Worm (Caenorhabditis elegans) whole organism, L3 larva: ENCODE data around the gene gldi-3.

Experiments used
- ZK546.5 ChIP-seq: sonication (generic microtip); optimal IDR thresholded peaks from 2 replicates; lab custom pipeline; 2017; ENCODE audit warnings: missing biosample characterization, missing genetic modification characterization
- aly-2 ChIP-seq: fragments of 150-350 bp; optimal IDR thresholded peaks from 2 replicates; lab custom pipeline; 2014; ENCODE audit warnings: missing biosample characterization, missing genetic modification characterization
- ama-1 ChIP-seq: fragments of 150-350 bp; optimal IDR thresholded peaks from 2 replicates; lab custom pipeline; 2018
- ceh-16 ChIP-seq: sonication (generic microtip); optimal IDR thresholded peaks from 2 replicates; lab custom pipeline; 2017; ENCODE audit warnings: missing biosample characterization, missing genetic modification characterization
- ceh-28 ChIP-seq: fragments of 150-350 bp; optimal IDR thresholded peaks from 2 replicates; lab custom pipeline; 2014; ENCODE audit warnings: missing biosample characterization, missing genetic modification reagents, missing genetic modification characterization
- ceh-82 ChIP-seq: fragments of 150-350 bp; optimal IDR thresholded peaks from 2 replicates; lab custom pipeline; 2014; ENCODE audit warnings: missing biosample characterization, missing genetic modification characterization
- ceh-9 ChIP-seq: sonication (generic microtip); optimal IDR thresholded peaks from 2 replicates; lab custom pipeline; 2018; ENCODE audit warnings: missing biosample characterization, missing genetic modification characterization
- daf-12 ChIP-seq: fragments of 150-350 bp; optimal IDR thresholded peaks from 2 replicates; lab custom pipeline; 2014; ENCODE audit warnings: missing biosample characterization, missing genetic modification reagents, missing genetic modification characterization
- egl-27 ChIP-seq: sonication (generic microtip); optimal IDR thresholded peaks from 4 replicates; lab custom pipeline; 2017; ENCODE audit warnings: missing biosample characterization, missing genetic modification reagents, missing genetic modification characterization
- egl-5 ChIP-seq: fragments of 150-350 bp; optimal IDR thresholded peaks from 2 replicates; lab custom pipeline; 2017; ENCODE audit warnings: missing biosample characterization, missing genetic modification reagents, missing genetic modification characterization, inconsistent platforms
- elt-1 ChIP-seq: fragments of 150-350 bp; optimal IDR thresholded peaks from 2 replicates; lab custom pipeline; 2014; ENCODE audit warnings: missing biosample characterization, missing genetic modification characterization
- elt-2 ChIP-seq: sonication (generic microtip); optimal IDR thresholded peaks from 2 replicates; lab custom pipeline; 2016; ENCODE audit warnings: missing genetic modification reagents, mild to moderate bottlenecking, missing genetic modification characterization, missing compliant biosample characterization
- elt-3 ChIP-seq, 3 experiments: fragments of 150-350 bp in 1 of 3; sonication (generic microtip) in 2 of 3; optimal IDR thresholded peaks; 2 replicates in 2 of 3; 4 replicates in 1 of 3; lab custom pipeline; 2014 to 2017; ENCODE audit warnings: missing biosample characterization in 3 of 3, missing genetic modification characterization in 3 of 3
- eor-1 ChIP-seq, 2 experiments: fragments of 150-350 bp; optimal IDR thresholded peaks; 2 replicates each; lab custom pipeline; 2014 to 2018; ENCODE audit warnings: missing biosample characterization in 2 of 2, missing genetic modification characterization in 2 of 2
- fkh-10 ChIP-seq: sonication (generic microtip); optimal IDR thresholded peaks from 2 replicates; lab custom pipeline; 2017; ENCODE audit warnings: missing biosample characterization, missing genetic modification reagents, missing genetic modification characterization
- fkh-2 ChIP-seq: fragments of 150-350 bp; optimal IDR thresholded peaks from 2 replicates; lab custom pipeline; 2014; ENCODE audit warnings: missing biosample characterization, missing genetic modification reagents, missing genetic modification characterization
- hmg-11 ChIP-seq: sonication (generic microtip); optimal IDR thresholded peaks from 2 replicates; lab custom pipeline; 2016; ENCODE audit warnings: missing genetic modification characterization, missing compliant biosample characterization
- jun-1 ChIP-seq: fragments of 150-350 bp; optimal IDR thresholded peaks from 2 replicates; lab custom pipeline; 2014; ENCODE audit warnings: missing biosample characterization, missing genetic modification reagents, missing genetic modification characterization
- lin-15B ChIP-seq: fragments of 150-350 bp; optimal IDR thresholded peaks from 2 replicates; lab custom pipeline; 2014; ENCODE audit warnings: missing biosample characterization, missing genetic modification characterization
- lin-39 ChIP-seq: fragments of 150-350 bp; optimal IDR thresholded peaks from 2 replicates; lab custom pipeline; 2018; ENCODE audit warnings: missing biosample characterization, missing genetic modification reagents, missing genetic modification characterization
- lsy-12 ChIP-seq: sonication (generic microtip); optimal IDR thresholded peaks from 2 replicates; lab custom pipeline; 2016; ENCODE audit warnings: mild to moderate bottlenecking, missing genetic modification characterization, missing compliant biosample characterization
- mdl-1 ChIP-seq: fragments of 150-350 bp; optimal IDR thresholded peaks from 2 replicates; lab custom pipeline; 2014; ENCODE audit warnings: missing biosample characterization, missing genetic modification characterization
- nfya-1 ChIP-seq: sonication (generic microtip); optimal IDR thresholded peaks from 2 replicates; lab custom pipeline; 2017; ENCODE audit warnings: missing genetic modification characterization, mild to moderate bottlenecking, missing compliant biosample characterization, antibody characterized with exemption, moderate library complexity; ENCODE audit not compliant: insufficient read depth
- nhr-11 ChIP-seq: fragments of 150-350 bp; optimal IDR thresholded peaks from 2 replicates; lab custom pipeline; 2014; ENCODE audit warnings: missing biosample characterization, missing genetic modification characterization
- nhr-23 ChIP-seq: fragments of 150-350 bp; optimal IDR thresholded peaks from 2 replicates; lab custom pipeline; 2014; ENCODE audit warnings: missing biosample characterization, missing genetic modification reagents, missing genetic modification characterization
- nhr-237 ChIP-seq: fragments of 150-350 bp; optimal IDR thresholded peaks from 2 replicates; lab custom pipeline; 2014; ENCODE audit warnings: missing biosample characterization, missing genetic modification characterization
- nhr-25 ChIP-seq: sonication (generic microtip); optimal IDR thresholded peaks from 2 replicates; lab custom pipeline; 2017; ENCODE audit warnings: missing biosample characterization, missing genetic modification characterization
- nhr-28 ChIP-seq: fragments of 150-350 bp; optimal IDR thresholded peaks from 2 replicates; lab custom pipeline; 2014; ENCODE audit warnings: missing biosample characterization, missing genetic modification characterization
- nhr-67 ChIP-seq: fragments of 150-350 bp; optimal IDR thresholded peaks from 2 replicates; lab custom pipeline; 2014; ENCODE audit warnings: missing biosample characterization, missing genetic modification characterization
- nhr-76 ChIP-seq: fragments of 150-350 bp; sonication (generic microtip); optimal IDR thresholded peaks from 5 replicates; lab custom pipeline; 2014; ENCODE audit warnings: missing biosample characterization, missing genetic modification characterization
- nhr-77 ChIP-seq: fragments of 150-350 bp; optimal IDR thresholded peaks from 2 replicates; lab custom pipeline; 2014; ENCODE audit warnings: missing biosample characterization, missing genetic modification characterization
- pha-4 ChIP-seq: fragments of 150-350 bp; optimal IDR thresholded peaks from 2 replicates; lab custom pipeline; 2014; ENCODE audit warnings: missing biosample characterization, missing genetic modification reagents, missing genetic modification characterization
- pqm-1 ChIP-seq: fragments of 150-350 bp; optimal IDR thresholded peaks from 2 replicates; lab custom pipeline; 2017; ENCODE audit warnings: missing biosample characterization, missing genetic modification characterization, inconsistent platforms
- sea-2 ChIP-seq: fragments of 150-350 bp; sonication (generic microtip); optimal IDR thresholded peaks from 4 replicates; lab custom pipeline; 2014; ENCODE audit warnings: missing biosample characterization, missing genetic modification reagents, missing genetic modification characterization
- snpc-4 ChIP-seq: fragments of 150-350 bp; optimal IDR thresholded peaks from 2 replicates; lab custom pipeline; 2014; ENCODE audit warnings: missing biosample characterization, missing genetic modification characterization
- tbx-2 ChIP-seq: sonication (generic microtip); optimal IDR thresholded peaks from 2 replicates; lab custom pipeline; 2016; ENCODE audit warnings: mild to moderate bottlenecking, missing genetic modification characterization, missing compliant biosample characterization
- unc-39 ChIP-seq: sonication (generic microtip); optimal IDR thresholded peaks from 4 replicates; lab custom pipeline; 2017; ENCODE audit warnings: missing biosample characterization, missing genetic modification characterization
- unc-62 ChIP-seq: fragments of 150-350 bp; sonication (generic microtip); optimal IDR thresholded peaks from 4 replicates; lab custom pipeline; 2014; ENCODE audit warnings: missing biosample characterization, missing genetic modification reagents, missing genetic modification characterization
- zag-1 ChIP-seq: fragments of 150-350 bp; optimal IDR thresholded peaks from 2 replicates; lab custom pipeline; 2014; ENCODE audit warnings: missing biosample characterization, missing genetic modification characterization
- ztf-4 ChIP-seq: fragments of 150-350 bp; optimal IDR thresholded peaks from 2 replicates; lab custom pipeline; 2014; ENCODE audit warnings: missing biosample characterization, missing genetic modification characterization

Gene gldi-3

DNA sequence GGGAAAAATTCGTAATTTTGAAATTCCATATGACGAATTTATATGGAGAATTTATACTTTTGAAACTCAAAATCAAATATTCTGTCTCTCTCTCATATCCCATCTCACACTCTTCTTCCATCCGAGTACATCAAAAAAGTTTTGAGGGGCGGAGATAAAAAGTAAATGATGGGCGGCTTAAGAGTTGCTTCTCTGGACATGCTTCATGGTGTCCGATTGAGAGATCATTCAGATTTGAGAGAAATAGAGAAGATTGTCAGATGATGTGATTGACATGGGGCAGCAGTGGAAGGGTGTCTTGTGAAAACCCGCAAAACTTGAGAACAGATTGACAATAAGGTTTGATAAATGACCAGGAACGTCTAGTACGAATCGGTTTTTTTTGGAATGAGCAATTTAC lies 35.8 kb upstream of the gldi-3 start:
- TF ChIP-seq ama-1 (lab: Kevin White, UChicago) (no peak), lin-39 (tag; lab: Kevin White, UChicago) (no peak), unc-39 (no peak), egl-5 (no peak), ztf-4 (tag; lab: Kevin White, UChicago) (no peak), ZK546.5 (no peak), nhr-11 (no peak), unc-62 (GFP tag; lab: Kevin White, UChicago) (peak; percentile 59), elt-2 (tag; lab: Kevin White, UChicago) (no peak), daf-12 (tag; lab: Kevin White, UChicago) (no peak), nhr-23 (tag; lab: Kevin White, UChicago) (no peak), nfya-1 (tag; lab: Kevin White, UChicago) (peak; percentile 1)

DNA sequence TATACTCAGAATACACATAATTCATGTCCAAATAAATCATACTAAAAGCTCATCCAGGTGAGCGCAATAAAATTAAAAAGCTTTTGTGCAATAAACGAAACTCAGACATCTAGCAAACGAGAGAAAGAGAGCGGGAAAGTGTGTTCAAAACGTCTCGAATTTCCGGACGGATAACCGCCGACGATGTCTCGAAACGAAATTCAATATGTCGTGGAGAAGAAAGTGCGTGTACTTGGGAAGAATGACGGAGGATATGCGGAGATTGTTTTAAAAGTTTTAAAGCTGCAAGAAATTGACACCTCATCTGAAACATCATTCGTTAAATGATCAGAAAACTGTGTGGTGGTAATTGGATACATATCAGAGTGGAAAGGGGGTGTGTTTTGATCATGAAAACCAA lies 34.8 kb upstream of the gldi-3 start:
- TF ChIP-seq elt-2 (tag; lab: Kevin White, UChicago) (no peak), egl-27 (tag; lab: Kevin White, UChicago) (no peak), pha-4 (tag; lab: Kevin White, UChicago) (no peak), fkh-10 (no peak), lin-15B (tag; lab: Kevin White, UChicago) (no peak), unc-39 (no peak), lin-39 (tag; lab: Kevin White, UChicago) (no peak), mdl-1 (tag; lab: Kevin White, UChicago) (no peak), daf-12 (tag; lab: Kevin White, UChicago) (no peak), sea-2 (GFP tag; lab: Kevin White, UChicago) (no peak), ceh-82 (tag; lab: Kevin White, UChicago) (no peak), tbx-2 (tag; lab: Kevin White, UChicago) (no peak), aly-2 (tag; lab: Kevin White, UChicago) (no peak), hmg-11 (tag; lab: Kevin White, UChicago) (no peak), unc-62 (GFP tag; lab: Kevin White, UChicago) (no peak), nhr-28 (tag; lab: Kevin White, UChicago) (no peak), nhr-25 (tag; lab: Kevin White, UChicago) (no peak), ceh-28 (tag; lab: Kevin White, UChicago) (no peak), ceh-16 (tag; lab: Kevin White, UChicago) (no peak)

DNA sequence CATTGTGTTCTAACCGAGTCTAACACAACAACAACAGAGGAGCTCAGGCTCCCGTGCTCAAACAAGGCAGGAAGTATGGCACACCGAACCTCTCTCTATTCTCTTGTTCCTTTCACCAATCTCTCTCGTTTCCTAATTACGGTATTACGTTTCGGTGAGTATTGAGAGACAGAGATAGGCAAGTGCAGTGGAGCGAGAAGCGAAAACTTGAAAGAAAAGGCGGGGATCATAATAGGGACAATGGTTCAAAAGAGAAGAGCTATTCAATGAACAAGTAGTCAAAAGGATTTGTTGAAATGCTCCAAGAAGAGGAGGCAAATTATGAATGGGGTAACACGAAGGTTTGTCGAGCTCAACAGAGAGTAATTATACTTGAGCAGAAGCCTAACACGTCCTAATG lies 33.4 kb upstream of the gldi-3 start:
- TF ChIP-seq nhr-25 (tag; lab: Kevin White, UChicago) (no peak), ceh-28 (tag; lab: Kevin White, UChicago) (no peak), mdl-1 (tag; lab: Kevin White, UChicago) (no peak), lin-15B (tag; lab: Kevin White, UChicago) (no peak), elt-1 (tag; lab: Kevin White, UChicago) (no peak), nhr-237 (tag; lab: Kevin White, UChicago) (no peak), ama-1 (lab: Kevin White, UChicago) (no peak), pha-4 (tag; lab: Kevin White, UChicago) (no peak), lsy-12 (no peak), daf-12 (tag; lab: Kevin White, UChicago) (no peak), fkh-10 (no peak)

DNA sequence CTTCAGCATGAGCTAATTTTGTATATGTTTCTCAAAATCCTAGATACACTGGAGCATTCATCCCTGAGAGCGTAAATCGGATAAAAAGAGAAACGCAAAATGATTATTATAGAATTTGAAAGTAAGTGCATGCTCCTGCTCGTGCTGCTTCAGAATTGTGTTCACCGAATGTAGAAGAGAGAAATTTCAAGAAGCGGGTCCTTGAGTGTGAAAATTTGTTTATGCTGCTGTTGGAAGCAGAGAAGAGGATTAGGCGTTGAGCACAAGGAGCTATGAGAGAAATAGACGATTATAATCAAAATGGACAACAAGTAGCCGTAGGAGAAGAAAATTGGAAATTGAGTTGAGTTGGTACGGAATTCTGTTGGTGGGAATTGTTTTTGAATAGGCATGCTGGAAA lies 31.8 kb upstream of the gldi-3 start:
- peak; percentile 9 for TF ChIP-seq nfya-1 (tag; lab: Kevin White, UChicago)
- TF ChIP-seq fkh-10, result peak; percentile 96
- no peak for TF ChIP-seq egl-5
- TF ChIP-seq ceh-9 (tag; lab: Kevin White, UChicago), result no peak
- no peak for TF ChIP-seq mdl-1 (tag; lab: Kevin White, UChicago)
- TF ChIP-seq sea-2 (GFP tag; lab: Kevin White, UChicago), result peak; percentile 2
- TF ChIP-seq zag-1 (tag; lab: Kevin White, UChicago), result no peak

DNA sequence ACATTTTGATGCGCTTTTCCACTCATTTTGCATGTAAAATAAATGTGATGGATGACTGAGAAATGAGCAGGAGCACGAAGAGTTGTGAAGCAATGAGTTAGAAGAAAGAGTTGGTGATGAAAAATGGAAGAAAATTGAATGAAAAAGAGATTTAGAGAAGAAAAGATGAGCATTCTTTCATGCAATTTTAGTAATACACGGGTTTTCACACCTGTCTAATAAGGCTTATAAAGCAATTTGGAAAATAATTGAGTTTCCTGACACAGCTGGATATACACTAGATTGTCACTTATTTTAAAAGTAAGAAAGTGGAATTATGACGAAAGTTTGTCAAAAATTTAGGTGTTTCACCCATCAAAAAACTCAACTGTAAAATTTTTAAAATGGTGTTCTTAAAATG lies 30.9 kb upstream of the gldi-3 start:
- TF ChIP-seq nhr-67 (no peak), snpc-4 (tag; lab: Kevin White, UChicago) (no peak), ceh-16 (tag; lab: Kevin White, UChicago) (no peak), lin-15B (tag; lab: Kevin White, UChicago) (no peak), eor-1 (tag; optimal IDR thresholded peaks at IDR 0.05; lab: Kevin White, UChicago) (no peak), nfya-1 (tag; lab: Kevin White, UChicago) (no peak), egl-27 (tag; lab: Kevin White, UChicago) (no peak), fkh-2 (tag; lab: Kevin White, UChicago) (no peak), pha-4 (tag; lab: Kevin White, UChicago) (no peak), fkh-10 (no peak), nhr-77 (tag; lab: Kevin White, UChicago) (no peak), nhr-237 (tag; lab: Kevin White, UChicago) (no peak), jun-1 (tag; lab: Kevin White, UChicago) (no peak), pqm-1 (no peak), ama-1 (lab: Kevin White, UChicago) (no peak), ceh-28 (tag; lab: Kevin White, UChicago) (no peak), elt-3 (tag; optimal IDR thresholded peaks at IDR 0.05; lab: Kevin White, UChicago) (no peak), nhr-76 (tag; lab: Kevin White, UChicago) (no peak)
